Fruit fly (Drosophila melanogaster) Kc167 (cell line): ENCODE data around the gene CG33928.

ENCODE experiments used
- Myc ChIP-seq: fragments of >200 bp; optimal IDR thresholded peaks from 2 replicates; lab custom pipeline; 2017; ENCODE audit warnings: missing external identifiers
- psq ChIP-seq: fragments of >200 bp; optimal IDR thresholded peaks from 2 replicates; lab custom pipeline; 2017; ENCODE audit warnings: missing external identifiers

- no peak for TF ChIP-seq psq (lab: Kevin White, UChicago)
- TF ChIP-seq Myc (lab: Kevin White, UChicago) = no peak
Observed at dm6 chr2L:17420419-17420818, 16.0 kb downstream of the CG33928 start.
